Fruit fly (Drosophila melanogaster): Measurements from ENCODE around the gene Blos2.

Gene Blos2

DNA sequence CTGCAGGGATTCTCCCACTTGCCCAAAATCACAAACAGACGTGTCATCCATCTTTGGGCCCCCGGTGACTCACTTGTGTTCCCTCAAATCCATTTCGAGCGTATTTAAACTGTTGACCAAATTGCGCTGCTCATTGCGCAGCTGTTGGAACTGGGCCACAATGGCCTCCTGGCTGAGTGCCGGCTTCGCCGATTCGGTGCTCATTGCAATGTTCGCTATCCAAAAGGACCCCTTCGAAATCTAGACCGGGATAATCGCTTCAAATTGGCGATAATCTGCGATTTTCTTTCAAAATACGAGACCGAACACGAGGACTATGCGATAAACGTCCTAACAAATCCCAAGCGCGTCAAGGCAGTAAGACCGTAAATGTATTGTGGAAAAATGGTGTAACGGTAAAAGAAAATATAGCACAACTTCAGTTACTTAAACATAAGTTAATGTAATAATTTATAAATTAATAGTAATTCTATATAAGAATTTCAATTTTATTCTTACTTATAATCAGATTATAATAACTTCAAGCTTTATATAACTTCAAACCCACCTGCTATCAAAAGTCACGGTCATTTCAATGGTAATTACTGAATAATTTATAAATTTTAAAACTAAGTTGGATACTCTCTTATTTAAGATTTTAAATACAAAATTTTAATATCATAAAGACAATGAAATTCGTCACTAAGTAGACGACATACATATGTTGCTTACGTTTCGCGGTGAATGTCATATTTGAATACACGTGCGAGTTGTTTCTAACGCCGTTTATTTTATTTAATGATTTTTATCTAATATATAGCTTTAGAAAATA lies 12.9 kb downstream of the Blos2 start, which contains the start of the genes Pfdn2 and Noc1:
Gene Pfdn2, minus strand, starts transcription at position 346 of the 811 bp plus-strand sequence.
Gene Noc1, plus strand, starts transcription at position 727 of the 811 bp plus-strand sequence.
- TF ChIP-seq sens-2 (GFP tag; IDR thresholded peaks at IDR 0.05): no peak
- TF ChIP-seq CG9609 (GFP tag; optimal IDR thresholded peaks at IDR 0.05): no peak
- TF ChIP-seq wor (GFP tag; IDR thresholded peaks at IDR 0.05): no peak
- no peak for TF ChIP-seq CG4328 (GFP tag; optimal IDR thresholded peaks at IDR 0.05)
- no peak for TF ChIP-seq dati (GFP tag; IDR thresholded peaks at IDR 0.05)
- no peak for TF ChIP-seq CG17802 (tag; optimal IDR thresholded peaks at IDR 0.05)
- no peak for TF ChIP-seq fd102C (GFP tag; optimal IDR thresholded peaks at IDR 0.05)
- TF ChIP-seq seq (GFP tag; IDR thresholded peaks at IDR 0.05): no peak
- no peak for TF ChIP-seq CG7556 (GFP tag; optimal IDR thresholded peaks at IDR 0.05)
- TF ChIP-seq cato (GFP tag; optimal IDR thresholded peaks at IDR 0.05; ENCODE audit: borderline replicate concordance): no peak
- no peak for TF ChIP-seq CG6765 (GFP tag; optimal IDR thresholded peaks at IDR 0.05)
- TF ChIP-seq CG2678 (tag; optimal IDR thresholded peaks at IDR 0.05): no peak
- TF ChIP-seq CG3838 (GFP tag; optimal IDR thresholded peaks at IDR 0.05): no peak
- TF ChIP-seq sr (GFP tag; IDR thresholded peaks at IDR 0.05): no peak
- peak; percentile 70 for TF ChIP-seq CG32532 (GFP tag; IDR thresholded peaks at IDR 0.05)
- peak; percentile 48; the same call in 1 of the 2 replicates for TF ChIP-seq Xrp1 (GFP tag; IDR thresholded peaks at IDR 0.05)
- TF ChIP-seq trh (GFP tag; optimal IDR thresholded peaks at IDR 0.05): no peak
- TF ChIP-seq pan (optimal IDR thresholded peaks at IDR 0.05): no peak
- peak in 1 of 2 experiments; percentile 61 for TF ChIP-seq pan (GFP tag; optimal IDR thresholded peaks at IDR 0.05 in 1 of 2, IDR thresholded peaks at IDR 0.05 in 1 of 2)
- TF ChIP-seq NC2β (GFP tag; optimal IDR thresholded peaks at IDR 0.05): no peak
- TF ChIP-seq unc-4 (GFP tag; IDR thresholded peaks at IDR 0.05; ENCODE audit: partially characterized antibody): no peak
- TF ChIP-seq CG4707 (GFP tag; optimal IDR thresholded peaks at IDR 0.05): no peak
- TF ChIP-seq CG9437 (GFP tag; optimal IDR thresholded peaks at IDR 0.05): peak; percentile 31
- TF ChIP-seq Rfx (GFP tag; IDR thresholded peaks at IDR 0.05): peak; percentile 70
- peak; percentile 53 for TF ChIP-seq ewg (GFP tag; optimal IDR thresholded peaks at IDR 0.05)
- TF ChIP-seq CG34422 (GFP tag; IDR thresholded peaks at IDR 0.05): peak; percentile 35; the same call in 1 of the 3 replicates
- TF ChIP-seq CG1529 (GFP tag; optimal IDR thresholded peaks at IDR 0.05): no peak
- TF ChIP-seq CG8765 (GFP tag; IDR thresholded peaks at IDR 0.05): no peak
- TF ChIP-seq Awh (GFP tag; IDR thresholded peaks at IDR 0.05): 0 out of 2 replicates have a peak, but pooled peaks have one; percentile 15
- TF ChIP-seq Mad (GFP tag; optimal IDR thresholded peaks at IDR 0.05): no peak
- no peak for TF ChIP-seq Bdp1 (GFP tag; optimal IDR thresholded peaks at IDR 0.05)
- peak; percentile 71 for TF ChIP-seq grau (tag; optimal IDR thresholded peaks at IDR 0.05)
- TF ChIP-seq CG17186 (GFP tag; optimal IDR thresholded peaks at IDR 0.05): no peak
- TF ChIP-seq amos (GFP tag; IDR thresholded peaks at IDR 0.05; ENCODE audit: partially characterized antibody): no peak
- no peak for TF ChIP-seq CTCF (GFP tag; optimal IDR thresholded peaks at IDR 0.05)
- TF ChIP-seq CG1233 (GFP tag; optimal IDR thresholded peaks at IDR 0.05): no peak
- no peak for TF ChIP-seq vfl (GFP tag; optimal IDR thresholded peaks at IDR 0.05)
- TF ChIP-seq kah (GFP tag; optimal IDR thresholded peaks at IDR 0.05): no peak
- TF ChIP-seq Hr51 (GFP tag; optimal IDR thresholded peaks at IDR 0.05): peak in 1 of 2 experiments; percentile 38
- TF ChIP-seq CG15696 (tag; optimal IDR thresholded peaks at IDR 0.05): peak; percentile 54
- TF ChIP-seq ken (GFP tag; IDR thresholded peaks at IDR 0.05): no peak
- no peak for TF ChIP-seq ems (GFP tag; optimal IDR thresholded peaks at IDR 0.05)
- no peak for TF ChIP-seq CG5953 (GFP tag; IDR thresholded peaks at IDR 0.05)
- TF ChIP-seq fd96Cb (tag; optimal IDR thresholded peaks at IDR 0.05): peak; percentile 41
- no peak for TF ChIP-seq bcd (GFP tag; optimal IDR thresholded peaks at IDR 0.05)
- TF ChIP-seq bigmax (GFP tag; optimal IDR thresholded peaks at IDR 0.05): no peak
- no peak for TF ChIP-seq Mrtf (GFP tag; IDR thresholded peaks at IDR 0.05)
- peak; percentile 50 for TF ChIP-seq CG10209 (GFP tag; optimal IDR thresholded peaks at IDR 0.05)
- peak; percentile 39 for TF ChIP-seq CG9727 (GFP tag; optimal IDR thresholded peaks at IDR 0.05)
- TF ChIP-seq CG2199 (GFP tag; IDR thresholded peaks at IDR 0.05): no peak
- no peak for TF ChIP-seq CG14050 (GFP tag; IDR thresholded peaks at IDR 0.05)
